Fruit fly (Drosophila melanogaster) whole organism, embryonic: ENCODE results near the gene CG3104.
A peak's percentile ranks its signal among the peaks of the same experiment; 100 is the strongest.

Experiments
- Asciz ChIP-seq: fragments of 200-800 bp; sonication (Bioruptor generic); optimal IDR thresholded peaks from 2 replicates; lab custom pipeline; 2017; ENCODE audit warnings: missing biosample characterization, mild to moderate bottlenecking, missing genetic modification characterization, missing genetic modification reagents
- Atf3 ChIP-seq: fragments of 200-800 bp; sonication (Bioruptor generic); optimal IDR thresholded peaks from 3 replicates; lab custom pipeline; 2016; ENCODE audit warnings: missing biosample characterization, missing genetic modification characterization
- Atf6 ChIP-seq: fragments of 200-800 bp; sonication (Bioruptor generic); IDR thresholded peaks from 2 replicates; pipeline ENCODE4 v1.3.6; 2022; ENCODE audit warnings: missing biosample characterization, missing genetic modification characterization
- BtbVII ChIP-seq: fragments of 200-800 bp; sonication (Bioruptor generic); optimal IDR thresholded peaks from 3 replicates; lab custom pipeline; 2017; ENCODE audit warnings: missing biosample characterization, mild to moderate bottlenecking, missing genetic modification characterization
- CG10366 ChIP-seq: fragments of 200-800 bp; sonication (Bioruptor generic); IDR thresholded peaks from 2 replicates; pipeline ENCODE4 v1.3.6; 2022; ENCODE audit warnings: missing biosample characterization, missing genetic modification characterization
- CG12219 ChIP-seq: fragments of 200-800 bp; sonication (Bioruptor generic); optimal IDR thresholded peaks from 3 replicates; lab custom pipeline; 2018; ENCODE audit warnings: missing biosample characterization, mild to moderate bottlenecking, missing genetic modification characterization
- CG12391 ChIP-seq: fragments of 200-800 bp; sonication (Bioruptor generic); optimal IDR thresholded peaks from 3 replicates; lab custom pipeline; 2018; ENCODE audit warnings: missing biosample characterization, mild to moderate bottlenecking, missing genetic modification characterization, moderate library complexity
- CG12942 ChIP-seq: fragments of 200-800 bp; sonication (Bioruptor generic); optimal IDR thresholded peaks from 3 replicates; lab custom pipeline; 2016; ENCODE audit warnings: missing biosample characterization, missing genetic modification characterization
- CG13123 ChIP-seq: fragments of 200-800 bp; sonication (Bioruptor generic); optimal IDR thresholded peaks from 2 replicates; lab custom pipeline; 2016; ENCODE audit warnings: missing biosample characterization, missing genetic modification characterization
- CG13894 ChIP-seq: fragments of 200-800 bp; sonication (Bioruptor generic); optimal IDR thresholded peaks from 3 replicates; lab custom pipeline; 2018; ENCODE audit warnings: missing biosample characterization, mild to moderate bottlenecking, missing genetic modification characterization, moderate library complexity
- CG14441 ChIP-seq: fragments of 200-800 bp; sonication (Bioruptor generic); IDR thresholded peaks from 2 replicates; pipeline ENCODE4 v1.3.6; 2022; ENCODE audit warnings: missing biosample characterization, missing genetic modification characterization
- CG15269 ChIP-seq: fragments of 200-800 bp; sonication (Bioruptor generic); optimal IDR thresholded peaks from 2 replicates; lab custom pipeline; 2018; ENCODE audit warnings: missing biosample characterization, mild to moderate bottlenecking, missing genetic modification characterization, moderate library complexity
- CG15601 ChIP-seq: fragments of 200-800 bp; sonication (Bioruptor generic); optimal IDR thresholded peaks from 3 replicates; lab custom pipeline; 2019; ENCODE audit warnings: missing biosample characterization, mild to moderate bottlenecking, missing genetic modification characterization, moderate library complexity
- CG17802 ChIP-seq: fragments of 200-800 bp; sonication (Bioruptor generic); optimal IDR thresholded peaks from 2 replicates; lab custom pipeline; 2018; ENCODE audit warnings: missing biosample characterization, mild to moderate bottlenecking, missing genetic modification characterization, moderate library complexity
- CG2116 ChIP-seq: fragments of 200-800 bp; sonication (Bioruptor generic); optimal IDR thresholded peaks from 3 replicates; lab custom pipeline; 2018; ENCODE audit warnings: missing biosample characterization, mild to moderate bottlenecking, missing genetic modification characterization
- CG3726 ChIP-seq: fragments of 200-800 bp; sonication (Bioruptor generic); IDR thresholded peaks from 3 replicates; pipeline ENCODE4, ENCODE4 v1.3.6; 2022; ENCODE audit warnings: missing biosample characterization, missing genetic modification characterization
- CG4854 ChIP-seq: fragments of 200-800 bp; sonication (Bioruptor generic); optimal IDR thresholded peaks from 2 replicates; lab custom pipeline; 2016; ENCODE audit warnings: missing biosample characterization, missing genetic modification characterization, inconsistent platforms
- CG6254 ChIP-seq: fragments of 200-800 bp; sonication (Bioruptor generic); optimal IDR thresholded peaks from 3 replicates; lab custom pipeline; 2017; ENCODE audit warnings: mild to moderate bottlenecking, missing biosample characterization, missing genetic modification reagents, missing genetic modification characterization
- CG6765 ChIP-seq: fragments of 200-800 bp; sonication (Bioruptor generic); optimal IDR thresholded peaks from 3 replicates; lab custom pipeline; 2017; ENCODE audit warnings: missing biosample characterization, mild to moderate bottlenecking, missing genetic modification characterization
- CG6791 ChIP-seq: fragments of 200-800 bp; sonication (Bioruptor generic); IDR thresholded peaks from 3 replicates; pipeline ENCODE4 v1.3.6; 2022; ENCODE audit warnings: missing biosample characterization, missing genetic modification characterization; ENCODE audit not compliant: partially characterized antibody
- CG7271 ChIP-seq: fragments of 200-800 bp; sonication (Bioruptor generic); optimal IDR thresholded peaks from 2 replicates; lab custom pipeline; 2018; ENCODE audit warnings: missing biosample characterization, mild to moderate bottlenecking, missing genetic modification characterization, moderate library complexity
- CG7839 ChIP-seq: fragments of 200-800 bp; sonication (Bioruptor generic); optimal IDR thresholded peaks from 3 replicates; lab custom pipeline; 2018; ENCODE audit warnings: missing biosample characterization, mild to moderate bottlenecking, missing genetic modification characterization, moderate library complexity
- CG7928 ChIP-seq: fragments of 200-800 bp; sonication (Bioruptor generic); optimal IDR thresholded peaks from 2 replicates; lab custom pipeline; 2017; ENCODE audit warnings: missing biosample characterization, mild to moderate bottlenecking, missing genetic modification characterization
- CG8478 ChIP-seq: fragments of >200 bp; optimal IDR thresholded peaks from 2 replicates; lab custom pipeline; 2018
- CG9932 ChIP-seq: fragments of 200-800 bp; sonication (Bioruptor generic); IDR thresholded peaks from 2 replicates; pipeline ENCODE4 v1.3.6; 2022; ENCODE audit warnings: missing biosample characterization, missing genetic modification characterization
- Chrac-16 ChIP-seq: fragments of 200-800 bp; sonication (Bioruptor generic); optimal IDR thresholded peaks from 3 replicates; lab custom pipeline; 2016; ENCODE audit warnings: missing biosample characterization, missing genetic modification characterization
- E2f1 ChIP-seq: fragments of 200-800 bp; sonication (Bioruptor generic); IDR thresholded peaks from 2 replicates; pipeline ENCODE4 v1.3.6; 2022; ENCODE audit warnings: missing biosample characterization, missing genetic modification characterization
- Hmr ChIP-seq: fragments of 200-800 bp; sonication (Bioruptor generic); optimal IDR thresholded peaks from 3 replicates; lab custom pipeline; 2017; ENCODE audit warnings: mild to moderate bottlenecking, missing biosample characterization, missing genetic modification reagents, missing genetic modification characterization
- Lhr ChIP-seq: fragments of 200-800 bp; sonication (Bioruptor generic); optimal IDR thresholded peaks from 3 replicates; lab custom pipeline; 2017; ENCODE audit warnings: mild to moderate bottlenecking, missing biosample characterization, missing genetic modification reagents, missing genetic modification characterization
- Nf-YC ChIP-seq: fragments of 200-800 bp; optimal IDR thresholded peaks from 3 replicates; lab custom pipeline; 2019; ENCODE audit warnings: missing biosample characterization, mild to moderate bottlenecking, missing genetic modification characterization, moderate library complexity
- Optix ChIP-seq: fragments of 200-800 bp; sonication (Bioruptor generic); IDR thresholded peaks from 3 replicates; pipeline ENCODE4 v1.3.6; 2022; ENCODE audit warnings: missing biosample characterization, missing genetic modification characterization
- Pdp1 ChIP-seq, 2 experiments: fragments of 200-800 bp; sonication (Bioruptor generic); optimal IDR thresholded peaks; 3 replicates each; lab custom pipeline; 2016; ENCODE audit warnings: missing biosample characterization in 2 of 2, missing genetic modification characterization in 2 of 2, mild to moderate bottlenecking in 1 of 2, moderate library complexity in 1 of 2
- Poxn ChIP-seq: fragments of 200-800 bp; sonication (Bioruptor generic); IDR thresholded peaks from 2 replicates; pipeline ENCODE4 v1.3.6; 2022; ENCODE audit warnings: missing biosample characterization, missing genetic modification characterization
- Sox102F ChIP-seq: fragments of 200-800 bp; sonication (Bioruptor generic); optimal IDR thresholded peaks from 2 replicates; lab custom pipeline; 2018; ENCODE audit warnings: missing biosample characterization, mild to moderate bottlenecking, missing genetic modification characterization, moderate library complexity
- Spps ChIP-seq: fragments of 200-800 bp; sonication (Bioruptor generic); optimal IDR thresholded peaks from 2 replicates; lab custom pipeline; 2018; ENCODE audit warnings: missing biosample characterization, mild to moderate bottlenecking, missing genetic modification characterization
- ap ChIP-seq: fragments of 200-800 bp; sonication (Bioruptor generic); IDR thresholded peaks from 2 replicates; pipeline ENCODE4 v1.3.6; 2022; ENCODE audit warnings: missing biosample characterization, missing genetic modification characterization
- cas ChIP-seq: fragments of 200-800 bp; sonication (Bioruptor generic); IDR thresholded peaks from 2 replicates; pipeline ENCODE4 v1.3.6; 2022; ENCODE audit warnings: missing biosample characterization, missing genetic modification characterization
- cato ChIP-seq: fragments of 200-800 bp; sonication (Bioruptor generic); optimal IDR thresholded peaks from 2 replicates; lab custom pipeline; 2016; ENCODE audit warnings: missing biosample characterization, missing genetic modification characterization, borderline replicate concordance
- chinmo ChIP-seq: fragments of 200-800 bp; sonication (Bioruptor generic); IDR thresholded peaks from 4 replicates; pipeline ENCODE4 v1.3.6; 2022; ENCODE audit warnings: missing biosample characterization, missing genetic modification characterization; ENCODE audit not compliant: partially characterized antibody
- dimm ChIP-seq: fragments of 200-800 bp; sonication (Bioruptor generic); IDR thresholded peaks from 2 replicates; pipeline ENCODE4 v1.3.6; 2022; ENCODE audit warnings: missing biosample characterization, missing genetic modification characterization
- en ChIP-seq: fragments of 200-800 bp; sonication (Bioruptor generic); optimal IDR thresholded peaks from 2 replicates; lab custom pipeline; 2016; ENCODE audit warnings: missing biosample characterization, missing genetic modification characterization
- eve ChIP-seq, 2 experiments: fragments of >200 bp; optimal IDR thresholded peaks; 2 replicates each; lab custom pipeline; 2017; ENCODE audit warnings: missing biosample characterization in 2 of 2, missing genetic modification characterization in 2 of 2
- gem ChIP-seq: fragments of 200-800 bp; sonication (Bioruptor generic); optimal IDR thresholded peaks from 2 replicates; lab custom pipeline; 2019; ENCODE audit warnings: missing biosample characterization, mild to moderate bottlenecking, missing genetic modification characterization, moderate library complexity
- gfzf ChIP-seq: fragments of 200-800 bp; sonication (Bioruptor generic); optimal IDR thresholded peaks from 2 replicates; lab custom pipeline; 2016; ENCODE audit warnings: missing biosample characterization, mild to moderate bottlenecking, missing genetic modification characterization, moderate library complexity
- insv ChIP-seq, 2 experiments: fragments of 200-800 bp; sonication (Bioruptor generic); optimal IDR thresholded peaks; 3 replicates each; lab custom pipeline; 2016 to 2018; ENCODE audit warnings: missing biosample characterization in 2 of 2, missing genetic modification characterization in 2 of 2
- nom ChIP-seq: fragments of 200-800 bp; sonication (Bioruptor generic); optimal IDR thresholded peaks from 2 replicates; lab custom pipeline; 2017; ENCODE audit warnings: missing biosample characterization, missing genetic modification characterization, mild to moderate bottlenecking, moderate library complexity, missing genetic modification reagents
- pita ChIP-seq: fragments of 200-800 bp; sonication (Bioruptor generic); optimal IDR thresholded peaks from 2 replicates; lab custom pipeline; 2017; ENCODE audit warnings: missing biosample characterization, mild to moderate bottlenecking, missing genetic modification characterization
- pros ChIP-seq: fragments of 200-800 bp; sonication (Bioruptor generic); optimal IDR thresholded peaks from 3 replicates; lab custom pipeline; 2019; ENCODE audit warnings: missing biosample characterization, mild to moderate bottlenecking, missing genetic modification characterization, moderate library complexity
- schlank ChIP-seq: fragments of 200-800 bp; sonication (Bioruptor generic); optimal IDR thresholded peaks from 2 replicates; lab custom pipeline; 2018; ENCODE audit warnings: missing biosample characterization, mild to moderate bottlenecking, missing genetic modification characterization
- slp2 ChIP-seq: fragments of 200-800 bp; sonication (Bioruptor generic); optimal IDR thresholded peaks from 2 replicates; lab custom pipeline; 2016; ENCODE audit warnings: missing biosample characterization, missing genetic modification characterization

CG3104 gene

dm6 chr2L:2878859-2879258, 23.3 kb upstream of the CG3104 start, which contains the start of gene RabGGTb (continued):
- no peak for TF ChIP-seq gfzf (GFP tag; lab: Kevin White, UChicago)
- peak; percentile 59; the same call in 1 of the 3 replicates for TF ChIP-seq Optix
- peak; percentile 41 for TF ChIP-seq CG12219 (GFP tag; lab: Kevin White, UChicago)
- no peak for TF ChIP-seq CG15601
- TF ChIP-seq E2f1 (GFP tag; lab: Robert Waterston, UW), result peak; percentile 63
- 0 out of 3 replicates have a peak, but pooled peaks have one; percentile 36 for TF ChIP-seq CG3726 (GFP tag; lab: Robert Waterston, UW)
- TF ChIP-seq CG12942 (GFP tag; lab: Kevin White, UChicago), result no peak
- peak; percentile 57; the same call in 1 of the 2 replicates for TF ChIP-seq cas (GFP tag; lab: Robert Waterston, UW)
- no peak for TF ChIP-seq dimm (GFP tag; lab: Robert Waterston, UW)
- no peak for TF ChIP-seq eve (GFP tag; optimal IDR thresholded peaks at IDR 0.05; lab: Kevin White, UChicago)
- TF ChIP-seq pros (GFP tag; lab: Kevin White, UChicago), result no peak
- peak; percentile 5 for TF ChIP-seq CG13894 (tag; lab: Kevin White, UChicago)
- no peak for TF ChIP-seq CG7928 (GFP tag; lab: Kevin White, UChicago)
- TF ChIP-seq CG9932 (GFP tag; lab: Robert Waterston, UW), result peak; percentile 86
- TF ChIP-seq cato, result no peak
- peak; percentile 95 for TF ChIP-seq CG4854
- TF ChIP-seq CG2116, result peak; percentile 25
- peak; percentile 59 for TF ChIP-seq CG12391 (tag; lab: Kevin White, UChicago)
- TF ChIP-seq Atf3 (GFP tag; lab: Kevin White, UChicago), result peak; percentile 17
- no peak for TF ChIP-seq insv (GFP tag; optimal IDR thresholded peaks at IDR 0.05; lab: Kevin White, UChicago)
- peak; percentile 26 for TF ChIP-seq nom (GFP tag; lab: Kevin White, UChicago)
- no peak for TF ChIP-seq CG8478 (lab: Kevin White, UChicago)
- peak; percentile 6 for TF ChIP-seq schlank (tag; lab: Kevin White, UChicago)
- peak; percentile 43 for TF ChIP-seq en (GFP tag; lab: Kevin White, UChicago)
- TF ChIP-seq BtbVII (GFP tag; lab: Kevin White, UChicago), result peak; percentile 27
- TF ChIP-seq slp2, result peak; percentile 29
- peak; percentile 51 for TF ChIP-seq gem (tag; lab: Kevin White, UChicago)
- 0 out of 3 replicates have a peak, but pooled peaks have one; percentile 32 for TF ChIP-seq CG6791 (GFP tag; lab: Robert Waterston, UW)
- TF ChIP-seq Spps, result no peak
- peak; percentile 62 for TF ChIP-seq CG15269 (tag; lab: Kevin White, UChicago)
- peak; percentile 17 for TF ChIP-seq CG17802 (tag; lab: Kevin White, UChicago)
- peak; percentile 79 for TF ChIP-seq CG14441 (GFP tag; lab: Robert Waterston, UW)
- TF ChIP-seq Atf6 (GFP tag; lab: Robert Waterston, UW), result peak; percentile 82
- no peak for TF ChIP-seq CG7271
- peak; percentile 50 to 59 for TF ChIP-seq Pdp1 (GFP tag; optimal IDR thresholded peaks at IDR 0.05; lab: Kevin White, UChicago)
- peak; percentile 47 for TF ChIP-seq Chrac-16 (GFP tag; lab: Kevin White, UChicago)
- peak; percentile 28 for TF ChIP-seq Nf-YC (tag; lab: Kevin White, UChicago)
- TF ChIP-seq CG6254 (GFP tag; lab: Kevin White, UChicago), result no peak
- 0 out of 2 replicates have a peak, but pooled peaks have one; percentile 49 for TF ChIP-seq ap (GFP tag; lab: Robert Waterston, UW)
- TF ChIP-seq Sox102F, result peak; percentile 34
- TF ChIP-seq CG13123 (GFP tag; lab: Kevin White, UChicago), result no peak
- peak; percentile 50 for TF ChIP-seq Hmr (GFP tag; lab: Kevin White, UChicago)
- TF ChIP-seq CG7839 (tag; lab: Kevin White, UChicago), result peak; percentile 56
- peak; percentile 17 for TF ChIP-seq Asciz (GFP tag; lab: Kevin White, UChicago)
- TF ChIP-seq Poxn, result 0 out of 2 replicates have a peak, but pooled peaks have one; percentile 13
- TF ChIP-seq CG6765 (GFP tag; lab: Kevin White, UChicago), result peak; percentile 28
- no peak for TF ChIP-seq chinmo (GFP tag; lab: Robert Waterston, UW)
- no peak for TF ChIP-seq pita (GFP tag; lab: Kevin White, UChicago)
- no peak for TF ChIP-seq Lhr
- peak; percentile 68 for TF ChIP-seq CG10366 (GFP tag; lab: Robert Waterston, UW)
